Fruit fly (Drosophila melanogaster) whole organism, embryonic: ENCODE results near the gene CG18596.

ENCODE experiments used
- Aef1 ChIP-seq: fragments of 200-800 bp; sonication (Bioruptor generic); IDR thresholded peaks from 3 replicates; pipeline ENCODE4 v1.3.6; 2022; ENCODE audit warnings: missing biosample characterization, missing genetic modification characterization
- B-H2 ChIP-seq: fragments of 200-800 bp; sonication (Bioruptor generic); optimal IDR thresholded peaks from 2 replicates; lab custom pipeline; 2018; ENCODE audit warnings: missing biosample characterization, mild to moderate bottlenecking, missing genetic modification characterization
- CG11093 ChIP-seq: fragments of 200-800 bp; sonication (Bioruptor generic); IDR thresholded peaks from 3 replicates; pipeline ENCODE4 v1.3.6; 2022; ENCODE audit warnings: missing biosample characterization, missing genetic modification characterization
- CG12299 ChIP-seq: fragments of 200-800 bp; sonication (Bioruptor generic); optimal IDR thresholded peaks from 2 replicates; lab custom pipeline; 2018; ENCODE audit warnings: missing biosample characterization, mild to moderate bottlenecking, missing genetic modification characterization
- CG1529 ChIP-seq: fragments of 200-800 bp; sonication (Bioruptor generic); optimal IDR thresholded peaks from 3 replicates; lab custom pipeline; 2018; ENCODE audit warnings: missing biosample characterization, missing genetic modification characterization
- CG1603 ChIP-seq: fragments of 200-800 bp; sonication (Bioruptor generic); optimal IDR thresholded peaks from 2 replicates; lab custom pipeline; 2019; ENCODE audit warnings: missing biosample characterization, mild to moderate bottlenecking, missing genetic modification characterization, moderate library complexity
- CG17359 ChIP-seq: fragments of 200-800 bp; sonication (Bioruptor generic); optimal IDR thresholded peaks from 3 replicates; lab custom pipeline; 2018; ENCODE audit warnings: missing biosample characterization, mild to moderate bottlenecking, missing genetic modification characterization, moderate library complexity
- CG1832 ChIP-seq: fragments of 200-800 bp; sonication (Bioruptor generic); optimal IDR thresholded peaks from 2 replicates; lab custom pipeline; 2017; ENCODE audit warnings: missing biosample characterization, mild to moderate bottlenecking, missing genetic modification characterization, inconsistent platforms
- CG18764 ChIP-seq: fragments of 200-800 bp; sonication (Bioruptor generic); optimal IDR thresholded peaks from 3 replicates; lab custom pipeline; 2016; ENCODE audit warnings: missing biosample characterization, missing genetic modification characterization
- CG2199 ChIP-seq: fragments of 200-800 bp; sonication (Bioruptor generic); IDR thresholded peaks from 3 replicates; pipeline ENCODE4 v1.3.6; 2022; ENCODE audit warnings: missing biosample characterization, missing genetic modification characterization
- CG2678 ChIP-seq: fragments of 200-800 bp; sonication (Bioruptor generic); optimal IDR thresholded peaks from 3 replicates; lab custom pipeline; 2019; ENCODE audit warnings: missing biosample characterization, mild to moderate bottlenecking, missing genetic modification characterization, moderate library complexity
- CG32772 ChIP-seq: fragments of 200-800 bp; sonication (Bioruptor generic); IDR thresholded peaks from 2 replicates; pipeline ENCODE4 v1.3.6; 2022; ENCODE audit warnings: missing biosample characterization, missing genetic modification characterization
- CG3281 ChIP-seq: fragments of 200-800 bp; sonication (Bioruptor generic); optimal IDR thresholded peaks from 3 replicates; lab custom pipeline; 2017; ENCODE audit warnings: missing biosample characterization, mild to moderate bottlenecking, missing genetic modification characterization
- CG3726 ChIP-seq: fragments of 200-800 bp; sonication (Bioruptor generic); IDR thresholded peaks from 3 replicates; pipeline ENCODE4, ENCODE4 v1.3.6; 2022; ENCODE audit warnings: missing biosample characterization, missing genetic modification characterization
- CG42726 ChIP-seq: fragments of 200-800 bp; sonication (Bioruptor generic); IDR thresholded peaks from 2 replicates; pipeline ENCODE4 v1.3.6; 2022; ENCODE audit warnings: missing biosample characterization, missing genetic modification characterization; ENCODE audit not compliant: partially characterized antibody
- CG4360 ChIP-seq: fragments of 200-800 bp; sonication (Bioruptor generic); IDR thresholded peaks from 2 replicates; pipeline ENCODE4 v1.3.6; 2022; ENCODE audit warnings: missing biosample characterization, missing genetic modification characterization
- CG7357 ChIP-seq: fragments of 200-800 bp; sonication (Bioruptor generic); IDR thresholded peaks from 3 replicates; pipeline ENCODE4 v1.3.6; 2022; ENCODE audit warnings: missing biosample characterization, missing genetic modification characterization
- CoRest ChIP-seq: fragments of 200-800 bp; sonication (Bioruptor generic); optimal IDR thresholded peaks from 3 replicates; lab custom pipeline; 2018; ENCODE audit warnings: missing biosample characterization, mild to moderate bottlenecking, missing genetic modification characterization, moderate library complexity
- Dp ChIP-seq: fragments of 200-800 bp; sonication (Bioruptor generic); optimal IDR thresholded peaks from 2 replicates; lab custom pipeline; 2018; ENCODE audit warnings: missing biosample characterization, mild to moderate bottlenecking, missing genetic modification characterization, moderate library complexity
- GATAe ChIP-seq: fragments of 200-800 bp; sonication (Bioruptor generic); conservative IDR thresholded peaks from 2 replicates; pipeline ENCODE4 v1.3.6; 2022; ENCODE audit warnings: missing biosample characterization, missing genetic modification characterization
- H15 ChIP-seq: fragments of 200-800 bp; sonication (Bioruptor generic); IDR thresholded peaks from 3 replicates; pipeline ENCODE4 v1.3.6; 2022; ENCODE audit warnings: missing biosample characterization, missing genetic modification characterization
- HmgZ ChIP-seq: fragments of 200-800 bp; sonication (Bioruptor generic); optimal IDR thresholded peaks from 2 replicates; lab custom pipeline; 2018; ENCODE audit warnings: missing biosample characterization, mild to moderate bottlenecking, missing genetic modification characterization
- Hr51 ChIP-seq, 2 experiments: fragments of 200-800 bp; sonication (Bioruptor generic); optimal IDR thresholded peaks; 2 replicates in 1 of 2; 3 replicates in 1 of 2; lab custom pipeline; 2016 to 2018; ENCODE audit warnings: missing biosample characterization in 2 of 2, missing genetic modification characterization in 2 of 2, mild to moderate bottlenecking in 1 of 2, moderate library complexity in 1 of 2
- MTF-1 ChIP-seq: fragments of 200-800 bp; sonication (Bioruptor generic); optimal IDR thresholded peaks from 2 replicates; lab custom pipeline; 2018; ENCODE audit warnings: missing biosample characterization, mild to moderate bottlenecking, missing genetic modification characterization, borderline replicate concordance
- NK7.1 ChIP-seq: fragments of 200-800 bp; sonication (Bioruptor generic); optimal IDR thresholded peaks from 3 replicates; lab custom pipeline; 2016; ENCODE audit warnings: missing biosample characterization, missing genetic modification characterization
- Optix ChIP-seq: fragments of 200-800 bp; sonication (Bioruptor generic); IDR thresholded peaks from 3 replicates; pipeline ENCODE4 v1.3.6; 2022; ENCODE audit warnings: missing biosample characterization, missing genetic modification characterization
- Sin3A ChIP-seq: fragments of >200 bp; optimal IDR thresholded peaks from 2 replicates; lab custom pipeline; 2018
- ac ChIP-seq: fragments of 200-800 bp; sonication (Bioruptor generic); optimal IDR thresholded peaks from 3 replicates; lab custom pipeline; 2017; ENCODE audit warnings: missing biosample characterization, mild to moderate bottlenecking, missing genetic modification characterization
- ap ChIP-seq: fragments of 200-800 bp; sonication (Bioruptor generic); IDR thresholded peaks from 2 replicates; pipeline ENCODE4 v1.3.6; 2022; ENCODE audit warnings: missing biosample characterization, missing genetic modification characterization
- cato ChIP-seq: fragments of 200-800 bp; sonication (Bioruptor generic); optimal IDR thresholded peaks from 2 replicates; lab custom pipeline; 2016; ENCODE audit warnings: missing biosample characterization, missing genetic modification characterization, borderline replicate concordance
- caup ChIP-seq: fragments of 200-800 bp; sonication (Bioruptor generic); optimal IDR thresholded peaks from 3 replicates; lab custom pipeline; 2017; ENCODE audit warnings: missing biosample characterization, mild to moderate bottlenecking, missing genetic modification characterization, moderate library complexity; ENCODE audit not compliant: severe bottlenecking
- chm ChIP-seq: fragments of 200-800 bp; sonication (Bioruptor generic); IDR thresholded peaks from 2 replicates; pipeline ENCODE4 v1.3.6; 2022; ENCODE audit warnings: missing biosample characterization, missing genetic modification characterization
- corto ChIP-seq: fragments of 200-800 bp; sonication (Bioruptor generic); optimal IDR thresholded peaks from 2 replicates; lab custom pipeline; 2016; ENCODE audit warnings: missing biosample characterization, mild to moderate bottlenecking, missing genetic modification characterization, moderate library complexity
- da ChIP-seq: fragments of 200-800 bp; sonication (Bioruptor generic); optimal IDR thresholded peaks from 2 replicates; lab custom pipeline; 2016; ENCODE audit warnings: missing biosample characterization, missing genetic modification characterization
- dati ChIP-seq: fragments of 200-800 bp; sonication (Bioruptor generic); IDR thresholded peaks from 2 replicates; pipeline ENCODE4 v1.3.6; 2022; ENCODE audit warnings: missing biosample characterization, missing genetic modification characterization
- dmrt99B ChIP-seq: fragments of 200-800 bp; sonication (Bioruptor generic); optimal IDR thresholded peaks from 2 replicates; lab custom pipeline; 2018; ENCODE audit warnings: missing biosample characterization, mild to moderate bottlenecking, missing genetic modification characterization, moderate library complexity
- esg ChIP-seq: fragments of 200-800 bp; sonication (Bioruptor generic); conservative IDR thresholded peaks from 2 replicates; pipeline ENCODE4 v1.3.6; 2022; ENCODE audit warnings: missing biosample characterization, missing genetic modification characterization
- gsb-n ChIP-seq: fragments of 200-800 bp; sonication (Bioruptor generic); optimal IDR thresholded peaks from 3 replicates; lab custom pipeline; 2018; ENCODE audit warnings: missing biosample characterization, mild to moderate bottlenecking, missing genetic modification characterization
- hb ChIP-seq: fragments of 200-800 bp; sonication (Bioruptor generic); IDR thresholded peaks from 3 replicates; pipeline ENCODE4 v1.3.6; 2022; ENCODE audit warnings: missing biosample characterization, missing genetic modification characterization; ENCODE audit not compliant: partially characterized antibody
- nom ChIP-seq: fragments of 200-800 bp; sonication (Bioruptor generic); optimal IDR thresholded peaks from 2 replicates; lab custom pipeline; 2017; ENCODE audit warnings: missing biosample characterization, missing genetic modification characterization, mild to moderate bottlenecking, moderate library complexity, missing genetic modification reagents
- repo ChIP-seq: fragments of 200-800 bp; sonication (Bioruptor generic); optimal IDR thresholded peaks from 2 replicates; lab custom pipeline; 2016; ENCODE audit warnings: missing biosample characterization, missing genetic modification characterization
- rib ChIP-seq: fragments of 200-800 bp; sonication (Bioruptor generic); IDR thresholded peaks from 2 replicates; pipeline ENCODE4 v1.3.6; 2022; ENCODE audit warnings: missing biosample characterization, missing genetic modification characterization
- sc ChIP-seq, 3 experiments: fragments of >200 bp in 2 of 3; fragments of 200-800 bp in 1 of 3; sonication (Bioruptor generic) in 1 of 3; optimal IDR thresholded peaks; 2 replicates in 2 of 3; 3 replicates in 1 of 3; lab custom pipeline; 2017; ENCODE audit warnings: mild to moderate bottlenecking in 1 of 3, missing biosample characterization in 1 of 3, missing genetic modification characterization in 1 of 3, missing genetic modification reagents in 1 of 3
- shn ChIP-seq: fragments of 200-800 bp; sonication (Bioruptor generic); optimal IDR thresholded peaks from 3 replicates; lab custom pipeline; 2016; ENCODE audit warnings: missing biosample characterization, missing genetic modification characterization
- sim ChIP-seq: fragments of 200-800 bp; sonication (Bioruptor generic); IDR thresholded peaks from 2 replicates; pipeline ENCODE4 v1.3.6; 2022; ENCODE audit warnings: missing biosample characterization, missing genetic modification characterization
- slou ChIP-seq: fragments of 200-800 bp; sonication (Bioruptor generic); optimal IDR thresholded peaks from 3 replicates; lab custom pipeline; 2016; ENCODE audit warnings: missing biosample characterization, missing genetic modification characterization
- trh ChIP-seq: fragments of 200-800 bp; sonication (Bioruptor generic); optimal IDR thresholded peaks from 2 replicates; lab custom pipeline; 2016; ENCODE audit warnings: missing biosample characterization, missing genetic modification characterization
- vnd ChIP-seq: fragments of 200-800 bp; sonication (Bioruptor generic); IDR thresholded peaks from 3 replicates; pipeline ENCODE4 v1.3.6; 2022; ENCODE audit warnings: missing biosample characterization, missing genetic modification characterization; ENCODE audit not compliant: partially characterized antibody
- z ChIP-seq: fragments of 200-800 bp; sonication (Bioruptor generic); IDR thresholded peaks from 3 replicates; pipeline ENCODE4 v1.3.6; 2022; ENCODE audit warnings: missing biosample characterization, missing genetic modification characterization
- zfh1 ChIP-seq: fragments of 200-800 bp; sonication (Bioruptor generic); IDR thresholded peaks from 3 replicates; pipeline ENCODE4 v1.3.6; 2022; ENCODE audit warnings: missing biosample characterization, missing genetic modification characterization

The CG18596 gene

DNA sequence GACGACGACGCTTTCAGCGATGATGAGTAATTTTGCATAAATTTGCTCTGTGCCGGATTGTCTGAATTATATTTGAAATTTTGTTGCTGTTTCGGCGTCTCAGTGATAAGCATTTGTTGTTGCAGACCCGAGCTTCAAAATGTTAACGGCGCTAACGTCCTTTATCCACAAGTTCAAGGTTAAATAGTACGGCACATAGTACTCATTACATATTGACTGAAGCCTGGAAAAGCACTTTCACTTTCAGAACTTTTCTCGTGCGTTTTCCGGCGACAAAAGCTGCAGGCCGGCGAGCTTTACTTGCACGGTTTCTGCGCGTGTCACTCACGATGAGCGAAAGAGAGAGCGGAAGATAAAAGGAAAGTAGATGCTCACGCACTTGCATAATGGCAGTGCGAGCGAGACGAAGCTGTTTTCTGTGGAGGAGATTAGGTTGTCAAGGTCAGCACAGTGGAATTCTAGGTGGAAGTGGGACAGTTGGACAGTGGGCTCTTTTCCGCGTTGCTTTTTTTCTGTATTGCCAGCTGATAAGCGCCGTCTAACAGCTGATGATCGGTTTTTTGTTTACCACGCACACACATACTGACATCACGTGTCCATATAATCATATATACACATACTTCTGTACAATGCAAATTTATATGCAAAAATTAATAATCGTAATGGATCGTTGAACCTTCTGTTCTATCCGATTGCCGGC is 7.5 kb upstream of the CG18596 start (continued):
- TF ChIP-seq hb (GFP tag; lab: Robert Waterston, UW) (peak; percentile 66; the same call in 1 of the 3 replicates), Aef1 (GFP tag; lab: Robert Waterston, UW) (no peak), CG2199 (no peak), B-H2 (GFP tag; lab: Kevin White, UChicago) (no peak), gsb-n (tag; lab: Kevin White, UChicago) (no peak), CG18764 (GFP tag; lab: Kevin White, UChicago) (no peak), corto (GFP tag; lab: Kevin White, UChicago) (no peak), da (GFP tag; lab: Kevin White, UChicago) (no peak), ac (GFP tag; lab: Kevin White, UChicago) (no peak), Sin3A (lab: Kevin White, UChicago) (no peak), sc (optimal IDR thresholded peaks at IDR 0.05; lab: Kevin White, UChicago) (no peak), sc (GFP tag; optimal IDR thresholded peaks at IDR 0.05; lab: Kevin White, UChicago) (no peak), rib (GFP tag; lab: Robert Waterston, UW) (no peak), cato (no peak), slou (GFP tag; lab: Kevin White, UChicago) (no peak), trh (GFP tag; lab: Kevin White, UChicago) (no peak), Optix (GFP tag; lab: Robert Waterston, UW) (no peak), CG1832 (GFP tag; lab: Kevin White, UChicago) (peak; percentile 74), dati (GFP tag; lab: Robert Waterston, UW) (no peak), dmrt99B (tag; lab: Kevin White, UChicago) (no peak), zfh1 (no peak), CG32772 (GFP tag; lab: Robert Waterston, UW) (no peak), z (GFP tag; lab: Robert Waterston, UW) (no peak), HmgZ (no peak), CG3281 (GFP tag; lab: Kevin White, UChicago) (no peak), MTF-1 (no peak), NK7.1 (GFP tag; lab: Kevin White, UChicago) (no peak), CG11093 (GFP tag; lab: Robert Waterston, UW) (no peak), vnd (GFP tag; lab: Robert Waterston, UW) (peak; percentile 60), GATAe (GFP tag; lab: Robert Waterston, UW) (peak; percentile 12; the same call in 1 of the 2 replicates), esg (GFP tag; lab: Robert Waterston, UW) (no peak), CG1529 (no peak), nom (peak; percentile 16), shn (GFP tag; lab: Kevin White, UChicago) (no peak), repo (no peak), H15 (GFP tag; lab: Robert Waterston, UW) (no peak), CG2678 (tag; lab: Kevin White, UChicago) (no peak), CG42726 (GFP tag; lab: Robert Waterston, UW) (no peak; the same call in 1 of the 2 replicates), Hr51 (GFP tag; optimal IDR thresholded peaks at IDR 0.05; lab: Kevin White, UChicago) (no peak), CG3726 (GFP tag; lab: Robert Waterston, UW) (no peak), CG1603 (no peak), CoRest (tag; lab: Kevin White, UChicago) (no peak), CG7357 (GFP tag; lab: Robert Waterston, UW) (no peak), CG17359 (tag; lab: Kevin White, UChicago) (no peak), chm (GFP tag; lab: Robert Waterston, UW) (no peak), Dp (GFP tag; lab: Kevin White, UChicago) (no peak), CG4360 (GFP tag; lab: Robert Waterston, UW) (0 out of 2 replicates have a peak, but pooled peaks have one; percentile 9), caup (GFP tag; lab: Kevin White, UChicago) (no peak), CG12299 (no peak), sim (no peak), ap (no peak)
